Fruit fly (Drosophila melanogaster) whole organism, embryonic: ENCODE data around the gene pall.

ENCODE experiments used
- CG10274 ChIP-seq: fragments of 200-800 bp; sonication (Bioruptor generic); optimal IDR thresholded peaks from 3 replicates; lab custom pipeline; 2017; ENCODE audit warnings: missing biosample characterization, mild to moderate bottlenecking, missing genetic modification characterization
- CG10321 ChIP-seq: fragments of 200-800 bp; sonication (Bioruptor generic); IDR thresholded peaks from 2 replicates; pipeline ENCODE4 v1.3.6; 2022; ENCODE audit warnings: missing biosample characterization, missing genetic modification characterization
- CG12744 ChIP-seq: fragments of 200-800 bp; sonication (Bioruptor generic); optimal IDR thresholded peaks from 2 replicates; lab custom pipeline; 2016; ENCODE audit warnings: missing biosample characterization, missing genetic modification characterization
- CG14441 ChIP-seq: fragments of 200-800 bp; sonication (Bioruptor generic); IDR thresholded peaks from 2 replicates; pipeline ENCODE4 v1.3.6; 2022; ENCODE audit warnings: missing biosample characterization, missing genetic modification characterization
- CG14667 ChIP-seq: fragments of 200-800 bp; sonication (Bioruptor generic); IDR thresholded peaks from 2 replicates; pipeline ENCODE4 v1.3.6; 2022; ENCODE audit warnings: missing biosample characterization, missing genetic modification characterization
- CG14710 ChIP-seq: fragments of 200-800 bp; sonication (Bioruptor generic); optimal IDR thresholded peaks from 3 replicates; lab custom pipeline; 2019; ENCODE audit warnings: missing biosample characterization, mild to moderate bottlenecking, missing genetic modification characterization, moderate library complexity
- CG14965 ChIP-seq: fragments of 200-800 bp; sonication (Bioruptor generic); optimal IDR thresholded peaks from 2 replicates; lab custom pipeline; 2016; ENCODE audit warnings: missing biosample characterization, missing genetic modification characterization, borderline replicate concordance
- CG18619 ChIP-seq: fragments of 200-800 bp; sonication (Bioruptor generic); optimal IDR thresholded peaks from 3 replicates; lab custom pipeline; 2017; ENCODE audit warnings: missing biosample characterization, mild to moderate bottlenecking, missing genetic modification characterization
- CG18764 ChIP-seq: fragments of 200-800 bp; sonication (Bioruptor generic); optimal IDR thresholded peaks from 3 replicates; lab custom pipeline; 2016; ENCODE audit warnings: missing biosample characterization, missing genetic modification characterization
- CG2199 ChIP-seq: fragments of 200-800 bp; sonication (Bioruptor generic); IDR thresholded peaks from 3 replicates; pipeline ENCODE4 v1.3.6; 2022; ENCODE audit warnings: missing biosample characterization, missing genetic modification characterization
- CG2202 ChIP-seq: fragments of 200-800 bp; sonication (Bioruptor generic); optimal IDR thresholded peaks from 2 replicates; lab custom pipeline; 2018; ENCODE audit warnings: missing biosample characterization, mild to moderate bottlenecking, missing genetic modification characterization
- CG32532 ChIP-seq: fragments of 200-800 bp; sonication (Bioruptor generic); IDR thresholded peaks from 2 replicates; pipeline ENCODE4 v1.3.6; 2022; ENCODE audit warnings: missing biosample characterization, missing genetic modification characterization
- CG34422 ChIP-seq: fragments of 200-800 bp; sonication (Bioruptor generic); IDR thresholded peaks from 3 replicates; pipeline ENCODE4 v1.3.6; 2022; ENCODE audit warnings: missing biosample characterization, missing genetic modification characterization
- CG3726 ChIP-seq: fragments of 200-800 bp; sonication (Bioruptor generic); IDR thresholded peaks from 3 replicates; pipeline ENCODE4, ENCODE4 v1.3.6; 2022; ENCODE audit warnings: missing biosample characterization, missing genetic modification characterization
- CG4328 ChIP-seq: fragments of 200-800 bp; sonication (Bioruptor generic); optimal IDR thresholded peaks from 3 replicates; lab custom pipeline; 2017; ENCODE audit warnings: missing biosample characterization, missing genetic modification reagents, missing genetic modification characterization
- CG4820 ChIP-seq: fragments of 200-800 bp; sonication (Bioruptor generic); optimal IDR thresholded peaks from 3 replicates; lab custom pipeline; 2016; ENCODE audit warnings: missing biosample characterization, missing genetic modification characterization
- CG5245 ChIP-seq: fragments of 200-800 bp; sonication (Bioruptor generic); optimal IDR thresholded peaks from 3 replicates; lab custom pipeline; 2016; ENCODE audit warnings: missing biosample characterization, missing genetic modification characterization
- CG6791 ChIP-seq: fragments of 200-800 bp; sonication (Bioruptor generic); IDR thresholded peaks from 3 replicates; pipeline ENCODE4 v1.3.6; 2022; ENCODE audit warnings: missing biosample characterization, missing genetic modification characterization; ENCODE audit not compliant: partially characterized antibody
- CG7963 ChIP-seq: fragments of 200-800 bp; sonication (Bioruptor generic); IDR thresholded peaks from 3 replicates; pipeline ENCODE4 v1.3.6; 2022; ENCODE audit warnings: missing biosample characterization, missing genetic modification characterization; ENCODE audit not compliant: partially characterized antibody
- CG9215 ChIP-seq: fragments of 200-800 bp; sonication (Bioruptor generic); IDR thresholded peaks from 2 replicates; pipeline ENCODE4 v1.3.6; 2022; ENCODE audit warnings: missing biosample characterization, missing genetic modification characterization
- CHES-1-like ChIP-seq: fragments of 200-800 bp; sonication (Bioruptor generic); optimal IDR thresholded peaks from 2 replicates; lab custom pipeline; 2016; ENCODE audit warnings: missing biosample characterization, missing genetic modification characterization
- Hr51 ChIP-seq, 2 experiments: fragments of 200-800 bp; sonication (Bioruptor generic); optimal IDR thresholded peaks; 2 replicates in 1 of 2; 3 replicates in 1 of 2; lab custom pipeline; 2016 to 2018; ENCODE audit warnings: missing biosample characterization in 2 of 2, missing genetic modification characterization in 2 of 2, mild to moderate bottlenecking in 1 of 2, moderate library complexity in 1 of 2
- Mrtf ChIP-seq: fragments of 200-800 bp; sonication (Bioruptor generic); IDR thresholded peaks from 3 replicates; pipeline ENCODE4 v1.3.6; 2022; ENCODE audit warnings: missing biosample characterization, missing genetic modification characterization
- Myb ChIP-seq: fragments of 200-800 bp; sonication (Bioruptor generic); optimal IDR thresholded peaks from 2 replicates; lab custom pipeline; 2016; ENCODE audit warnings: missing biosample characterization, missing genetic modification characterization
- Optix ChIP-seq: fragments of 200-800 bp; sonication (Bioruptor generic); IDR thresholded peaks from 3 replicates; pipeline ENCODE4 v1.3.6; 2022; ENCODE audit warnings: missing biosample characterization, missing genetic modification characterization
- Sin3A ChIP-seq: fragments of >200 bp; optimal IDR thresholded peaks from 2 replicates; lab custom pipeline; 2018
- Sry-δ ChIP-seq: fragments of 200-800 bp; sonication (Bioruptor generic); optimal IDR thresholded peaks from 2 replicates; lab custom pipeline; 2016; ENCODE audit warnings: missing biosample characterization, missing genetic modification characterization
- Taf1 ChIP-seq: fragments of 200-800 bp; sonication (Bioruptor generic); IDR thresholded peaks from 2 replicates; pipeline ENCODE4 v1.3.6; 2022; ENCODE audit warnings: missing biosample characterization, missing genetic modification characterization
- Tbp ChIP-seq: fragments of >200 bp; optimal IDR thresholded peaks from 2 replicates; lab custom pipeline; 2018; ENCODE audit warnings: missing biosample characterization, missing genetic modification characterization
- aop ChIP-seq: fragments of 200-800 bp; sonication (Bioruptor generic); IDR thresholded peaks from 2 replicates; pipeline ENCODE4 v1.3.6; 2022; ENCODE audit warnings: missing biosample characterization, missing genetic modification characterization
- bsh ChIP-seq, 2 experiments: fragments of 200-800 bp; sonication (Bioruptor generic); optimal IDR thresholded peaks; 2 replicates each; lab custom pipeline; 2017 to 2018; ENCODE audit warnings: mild to moderate bottlenecking in 2 of 2, missing biosample characterization in 2 of 2, missing genetic modification characterization in 2 of 2, moderate library complexity in 1 of 2
- cato ChIP-seq: fragments of 200-800 bp; sonication (Bioruptor generic); optimal IDR thresholded peaks from 2 replicates; lab custom pipeline; 2016; ENCODE audit warnings: missing biosample characterization, missing genetic modification characterization, borderline replicate concordance
- crc ChIP-seq: fragments of 200-800 bp; sonication (Bioruptor generic); optimal IDR thresholded peaks from 2 replicates; lab custom pipeline; 2016; ENCODE audit warnings: missing biosample characterization, missing genetic modification characterization
- crol ChIP-seq: fragments of 200-800 bp; sonication (Bioruptor generic); IDR thresholded peaks from 2 replicates; pipeline ENCODE4 v1.3.6; 2022; ENCODE audit warnings: missing biosample characterization, missing genetic modification characterization
- disco-r ChIP-seq: fragments of 200-800 bp; sonication (Bioruptor generic); optimal IDR thresholded peaks from 2 replicates; lab custom pipeline; 2016; ENCODE audit warnings: missing biosample characterization, missing genetic modification characterization
- fu2 ChIP-seq: fragments of 200-800 bp; sonication (Bioruptor generic); optimal IDR thresholded peaks from 2 replicates; lab custom pipeline; 2016; ENCODE audit warnings: missing biosample characterization, missing genetic modification characterization
- gcm2 ChIP-seq: fragments of 200-800 bp; sonication (Bioruptor generic); optimal IDR thresholded peaks from 2 replicates; lab custom pipeline; 2016; ENCODE audit warnings: missing biosample characterization, missing genetic modification characterization
- lola ChIP-seq, 3 experiments: fragments of >200 bp in 2 of 3; fragments of 200-800 bp in 1 of 3; sonication (Bioruptor generic) in 1 of 3; optimal IDR thresholded peaks; 2 replicates each; lab custom pipeline; 2017 to 2019; ENCODE audit warnings: missing biosample characterization in 3 of 3, missing genetic modification characterization in 3 of 3, mild to moderate bottlenecking in 1 of 3, moderate library complexity in 1 of 3
- lov ChIP-seq, 2 experiments: fragments of 200-800 bp in 1 of 2; fragments of >200 bp in 1 of 2; sonication (Bioruptor generic) in 1 of 2; IDR thresholded peaks in 1 of 2; optimal IDR thresholded peaks in 1 of 2; 2 replicates in 1 of 2; 3 replicates in 1 of 2; pipeline versions ENCODE4 v1.3.6 to Lab custom; 2017 to 2022; ENCODE audit warnings: missing biosample characterization in 1 of 2, missing genetic modification characterization in 1 of 2
- luna ChIP-seq: fragments of 200-800 bp; sonication (Bioruptor generic); optimal IDR thresholded peaks from 2 replicates; lab custom pipeline; 2016; ENCODE audit warnings: missing biosample characterization, missing genetic modification characterization
- nerfin-1 ChIP-seq: fragments of 200-800 bp; sonication (Bioruptor generic); optimal IDR thresholded peaks from 3 replicates; lab custom pipeline; 2019; ENCODE audit warnings: missing biosample characterization, mild to moderate bottlenecking, missing genetic modification characterization, moderate library complexity
- oc ChIP-seq: fragments of 200-800 bp; sonication (Bioruptor generic); optimal IDR thresholded peaks from 2 replicates; lab custom pipeline; 2018; ENCODE audit warnings: missing biosample characterization, mild to moderate bottlenecking, missing genetic modification characterization, moderate library complexity
- pita ChIP-seq: fragments of 200-800 bp; sonication (Bioruptor generic); optimal IDR thresholded peaks from 2 replicates; lab custom pipeline; 2017; ENCODE audit warnings: missing biosample characterization, mild to moderate bottlenecking, missing genetic modification characterization
- psq ChIP-seq: fragments of 200-800 bp; sonication (Bioruptor generic); optimal IDR thresholded peaks from 2 replicates; lab custom pipeline; 2017; ENCODE audit warnings: missing biosample characterization, missing genetic modification characterization
- pzg ChIP-seq: fragments of 200-800 bp; sonication (Bioruptor generic); optimal IDR thresholded peaks from 3 replicates; lab custom pipeline; 2018; ENCODE audit warnings: missing biosample characterization, mild to moderate bottlenecking, missing genetic modification characterization, moderate library complexity
- ranshi ChIP-seq: fragments of 200-800 bp; sonication (Bioruptor generic); IDR thresholded peaks from 2 replicates; pipeline ENCODE4 v1.3.6; 2022; ENCODE audit warnings: missing biosample characterization, missing genetic modification characterization
- sens-2 ChIP-seq: fragments of 200-800 bp; sonication (Bioruptor generic); IDR thresholded peaks from 2 replicates; pipeline ENCODE4 v1.3.6; 2022; ENCODE audit warnings: missing biosample characterization, missing genetic modification characterization
- sim ChIP-seq: fragments of 200-800 bp; sonication (Bioruptor generic); IDR thresholded peaks from 2 replicates; pipeline ENCODE4 v1.3.6; 2022; ENCODE audit warnings: missing biosample characterization, missing genetic modification characterization
- vvl ChIP-seq: fragments of 200-800 bp; sonication (Bioruptor generic); IDR thresholded peaks from 2 replicates; pipeline ENCODE4 v1.3.6; 2022; ENCODE audit warnings: missing biosample characterization, missing genetic modification characterization

The pall gene

dm6 chr3L:9451522-9452118, 36.0 kb downstream of the pall start, which contains the start of the genes CG3448 and ghi (continued):
- peak; percentile 28 for TF ChIP-seq CHES-1-like (GFP tag; lab: Kevin White, UChicago)
- peak in 1 of 3 experiments; percentile 15 for TF ChIP-seq lola (GFP tag; optimal IDR thresholded peaks at IDR 0.05; lab: Kevin White, UChicago)
- TF ChIP-seq nerfin-1 (tag; lab: Kevin White, UChicago), result peak; percentile 70
- TF ChIP-seq CG18764 (GFP tag; lab: Kevin White, UChicago), result peak; percentile 61
- peak; percentile 58; the same call in 1 of the 3 replicates for TF ChIP-seq CG34422 (GFP tag; lab: Robert Waterston, UW)
- TF ChIP-seq Taf1 (GFP tag; lab: Robert Waterston, UW), result peak; percentile 27; the same call in 1 of the 2 replicates
- TF ChIP-seq Mrtf (GFP tag; lab: Robert Waterston, UW), result no peak
- TF ChIP-seq pita (GFP tag; lab: Kevin White, UChicago), result no peak
- TF ChIP-seq fu2 (GFP tag; lab: Kevin White, UChicago), result no peak
- no peak for TF ChIP-seq cato
- TF ChIP-seq CG14965 (GFP tag; lab: Kevin White, UChicago), result no peak
- no peak for TF ChIP-seq crol (GFP tag; lab: Robert Waterston, UW)
- peak; percentile 1 for TF ChIP-seq CG18619
- TF ChIP-seq sim (GFP tag; lab: Robert Waterston, UW), result no peak
- no peak for TF ChIP-seq CG2202 (tag; lab: Kevin White, UChicago)
- TF ChIP-seq aop (GFP tag; lab: Robert Waterston, UW), result no peak
- TF ChIP-seq CG14710 (tag; lab: Kevin White, UChicago), result peak; percentile 86
- TF ChIP-seq Myb (GFP tag; lab: Kevin White, UChicago), result peak; percentile 87
- no peak for TF ChIP-seq CG10321
- TF ChIP-seq disco-r (GFP tag; lab: Kevin White, UChicago), result no peak
- TF ChIP-seq oc (tag; lab: Kevin White, UChicago), result no peak
- TF ChIP-seq Optix (GFP tag; lab: Robert Waterston, UW), result no peak
- peak; percentile 36 for TF ChIP-seq CG5245
- TF ChIP-seq CG14667, result no peak
- no peak for TF ChIP-seq lov (optimal IDR thresholded peaks at IDR 0.05; lab: Kevin White, UChicago)
- no peak for TF ChIP-seq lov (GFP tag; IDR thresholded peaks at IDR 0.05; lab: Robert Waterston, UW)
- TF ChIP-seq gcm2 (GFP tag; lab: Kevin White, UChicago), result no peak
- peak in 1 of 2 experiments; percentile 40 for TF ChIP-seq bsh (GFP tag; optimal IDR thresholded peaks at IDR 0.05; lab: Kevin White, UChicago)
- TF ChIP-seq vvl (GFP tag; lab: Robert Waterston, UW), result peak; percentile 55
- peak; percentile 58 for TF ChIP-seq CG4820 (GFP tag; lab: Kevin White, UChicago)
- no peak for TF ChIP-seq CG2199 (GFP tag; lab: Robert Waterston, UW)
- no peak for TF ChIP-seq sens-2 (GFP tag; lab: Robert Waterston, UW)
- TF ChIP-seq psq (GFP tag; lab: Kevin White, UChicago), result no peak
- no peak for TF ChIP-seq Tbp
- TF ChIP-seq CG6791, result peak; percentile 75; the same call in 2 of the 3 replicates
- peak; percentile 40; the same call in 1 of the 2 replicates for TF ChIP-seq CG14441
- peak; percentile 23 for TF ChIP-seq CG12744 (GFP tag; lab: Kevin White, UChicago)
- TF ChIP-seq CG3726 (GFP tag; lab: Robert Waterston, UW), result no peak
- peak; percentile 69 for TF ChIP-seq CG7963 (GFP tag; lab: Robert Waterston, UW)
- TF ChIP-seq CG32532 (GFP tag; lab: Robert Waterston, UW), result no peak; the same call in 1 of the 2 replicates
- TF ChIP-seq pzg (GFP tag; lab: Kevin White, UChicago), result peak; percentile 69
- TF ChIP-seq CG10274, result no peak
- TF ChIP-seq ranshi (GFP tag; lab: Robert Waterston, UW), result peak; percentile 43; the same call in 1 of the 2 replicates
- no peak for TF ChIP-seq Sin3A (lab: Kevin White, UChicago)
- no peak for TF ChIP-seq luna (GFP tag; lab: Kevin White, UChicago)
- TF ChIP-seq crc (GFP tag; lab: Kevin White, UChicago), result no peak
- peak; percentile 68 for TF ChIP-seq CG9215 (GFP tag; lab: Robert Waterston, UW)
- peak; percentile 62 for TF ChIP-seq CG4328 (GFP tag; lab: Kevin White, UChicago)
- TF ChIP-seq Hr51 (GFP tag; optimal IDR thresholded peaks at IDR 0.05; lab: Kevin White, UChicago), result peak in 1 of 2 experiments; percentile 47
- peak; percentile 63 for TF ChIP-seq Sry-δ (GFP tag; lab: Kevin White, UChicago)
